Fruit fly (Drosophila melanogaster): ENCODE measurements around the gene CG10713.

Gene CG10713

dm6 chr3L:13435170-13435727 lies at the start of gene CG10713:
Gene CG10713, minus strand, starts transcription at chr3L:13435229.
- TF ChIP-seq CG17801 (GFP tag; optimal IDR thresholded peaks at IDR 0.05; ENCODE audit: partially characterized antibody), result no peak

DNA sequence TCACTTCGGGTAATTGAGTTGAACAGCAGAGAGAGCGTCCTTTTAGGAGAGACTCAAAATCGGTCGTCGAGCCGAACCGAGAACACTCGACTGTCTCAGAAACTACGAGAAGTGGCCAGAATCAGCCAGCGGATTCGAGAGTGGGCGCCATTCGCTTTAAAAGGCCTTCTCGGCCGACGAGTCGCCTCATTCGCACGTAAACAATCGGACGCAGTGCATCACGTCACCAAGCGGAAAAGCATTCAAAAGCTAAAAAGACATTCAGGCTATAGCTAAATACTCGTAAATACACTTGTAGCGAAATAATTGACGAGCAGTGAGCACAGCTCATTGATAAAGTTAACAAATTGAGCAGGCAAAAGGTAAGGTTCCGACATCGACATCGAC lies 45.2 kb upstream of the CG10713 start:
- no peak for TF ChIP-seq CG17801 (GFP tag; optimal IDR thresholded peaks at IDR 0.05; ENCODE audit: partially characterized antibody)

dm6 chr3L:13479609-13480240 lies 44.7 kb upstream of the CG10713 start:
- TF ChIP-seq CG17801 (GFP tag; optimal IDR thresholded peaks at IDR 0.05; ENCODE audit: partially characterized antibody), result peak; percentile 44

DNA sequence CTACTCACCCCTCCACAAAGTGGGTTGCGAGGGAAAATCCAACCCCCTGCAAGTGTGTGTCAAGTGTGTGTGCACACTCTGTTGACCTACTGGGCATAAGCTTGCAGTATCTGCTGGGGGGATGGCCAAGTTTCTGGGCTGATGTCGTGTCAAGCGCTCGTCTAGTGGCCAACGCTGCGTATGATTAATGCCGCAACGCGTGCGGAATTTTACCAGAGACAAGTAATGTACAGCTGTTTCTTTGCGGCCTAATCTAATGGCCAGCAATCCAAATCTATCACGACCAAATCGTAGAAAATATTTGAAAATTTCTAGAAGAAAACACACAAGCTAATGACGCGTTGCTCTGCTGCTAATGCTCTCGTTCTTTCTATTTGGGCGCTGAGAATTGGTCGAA lies 44.2 kb upstream of the CG10713 start:
- no peak for TF ChIP-seq CG17801 (GFP tag; optimal IDR thresholded peaks at IDR 0.05; ENCODE audit: partially characterized antibody)

- TF ChIP-seq CG17801 (GFP tag; optimal IDR thresholded peaks at IDR 0.05; ENCODE audit: partially characterized antibody), result no peak
These were observed 43.5 kb upstream of the CG10713 start for dm6 chr3L:13478339-13479203.

DNA sequence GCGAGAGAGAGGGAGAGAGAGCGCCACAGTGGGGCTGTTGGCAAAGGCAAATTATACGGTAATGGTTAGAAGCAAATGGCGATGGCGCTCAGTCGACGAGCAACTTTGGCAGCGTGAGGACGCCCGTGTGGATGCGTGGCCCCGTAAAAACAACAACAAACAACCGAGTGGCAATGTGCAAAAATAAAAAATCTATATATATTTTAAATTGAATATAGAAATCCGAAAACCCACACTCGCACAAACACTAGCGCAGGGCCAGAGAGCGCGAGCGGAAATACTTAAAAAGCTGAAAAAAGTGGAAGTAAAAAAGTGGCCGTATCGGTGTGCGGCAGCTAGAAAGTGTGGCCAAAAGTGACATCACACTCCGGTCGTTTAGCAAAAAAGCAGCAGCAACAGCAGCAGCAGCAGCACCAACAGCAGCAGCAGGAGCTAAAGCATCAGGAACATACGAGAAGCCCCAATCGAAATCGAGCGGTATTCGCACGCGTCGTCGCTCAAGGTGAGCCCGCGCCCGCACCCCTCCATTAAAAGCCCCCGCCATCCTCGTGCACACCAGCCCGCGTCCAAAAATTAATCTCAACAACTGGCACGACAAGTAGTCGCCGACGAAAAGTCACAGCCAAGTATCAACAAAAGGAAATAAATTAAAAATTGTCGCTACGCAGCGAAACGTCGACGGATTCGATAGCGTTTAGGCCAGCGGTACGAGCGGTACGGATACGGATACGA lies 42.6 kb upstream of the CG10713 start, which contains the start of gene stv:
Gene stv (plus strand): TSS at position 89 of the 732 bp plus-strand sequence.
- TF ChIP-seq CG17801 (GFP tag; optimal IDR thresholded peaks at IDR 0.05; ENCODE audit: partially characterized antibody), result no peak

dm6 chr3L:13476566-13477452 lies 41.8 kb upstream of the CG10713 start:
- peak; percentile 25 for TF ChIP-seq CG17801 (GFP tag; optimal IDR thresholded peaks at IDR 0.05; ENCODE audit: partially characterized antibody)

DNA sequence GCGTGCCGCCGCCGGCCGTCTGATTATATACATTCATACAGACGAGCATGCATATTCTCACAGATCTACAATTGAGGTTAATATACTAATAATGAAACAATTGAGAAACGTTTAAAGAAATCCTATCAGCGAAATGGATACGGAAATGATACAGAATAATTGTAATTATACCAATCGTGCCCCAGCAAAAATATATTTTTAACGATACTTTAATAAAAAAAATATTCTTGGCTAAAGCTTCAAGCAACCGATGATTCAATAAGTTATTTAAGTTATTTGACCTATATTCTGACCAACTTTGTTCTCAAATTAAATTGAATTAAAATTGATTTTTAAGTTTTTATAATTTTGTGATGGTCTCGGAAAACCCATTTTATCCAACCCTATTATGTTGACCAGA lies 41.0 kb upstream of the CG10713 start:
- peak; percentile 46 for TF ChIP-seq CG17801 (GFP tag; optimal IDR thresholded peaks at IDR 0.05; ENCODE audit: partially characterized antibody)

DNA sequence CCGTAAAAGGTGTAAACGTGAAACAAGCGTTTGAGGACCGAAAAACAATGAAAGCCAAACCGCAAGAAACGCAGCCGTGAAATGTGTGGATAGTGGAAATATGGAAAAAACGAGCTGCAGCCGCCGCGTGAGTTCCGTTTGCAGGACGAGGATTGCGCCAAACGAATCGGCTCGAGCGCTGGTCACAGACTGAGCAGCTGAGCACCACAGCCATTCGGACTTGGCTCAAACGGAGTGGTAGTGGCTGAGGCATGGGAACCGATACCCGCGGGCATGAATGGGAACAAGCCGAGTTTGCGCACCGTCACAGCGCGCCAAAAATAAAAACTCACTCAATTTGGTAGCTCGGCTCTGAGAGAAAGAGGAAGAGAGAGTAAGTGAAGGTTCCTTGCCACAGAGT lies 39.6 kb upstream of the CG10713 start, which contains the start of gene CG10089:
Gene CG10089 (minus strand): TSS at position 181 of the 400 bp plus-strand sequence.
- no peak for TF ChIP-seq CG17801 (GFP tag; optimal IDR thresholded peaks at IDR 0.05; ENCODE audit: partially characterized antibody)

DNA sequence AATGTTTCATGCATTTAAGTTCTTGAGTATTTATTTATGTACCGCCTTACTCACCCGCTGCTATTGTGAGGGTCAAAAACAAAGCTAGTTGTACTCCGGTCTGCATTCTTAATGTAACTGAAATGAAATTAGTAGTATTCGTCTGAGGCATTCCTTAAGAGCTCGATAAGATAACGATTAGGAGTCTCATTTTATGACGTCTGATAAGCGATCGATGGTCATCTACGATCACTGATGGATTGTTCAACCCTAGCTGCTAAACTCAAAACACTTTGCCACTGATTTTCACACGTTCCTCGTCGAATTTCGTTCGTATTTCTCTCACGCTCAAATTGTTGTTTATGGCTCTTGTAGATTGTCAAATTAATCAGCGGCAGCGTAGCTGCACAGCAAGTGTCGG lies 22.1 kb upstream of the CG10713 start, which contains the start of gene CG10116:
Gene CG10116 (minus strand): TSS at position 106 of the 400 bp plus-strand sequence.
- TF ChIP-seq CG17801 (GFP tag; optimal IDR thresholded peaks at IDR 0.05; ENCODE audit: partially characterized antibody), result no peak

DNA sequence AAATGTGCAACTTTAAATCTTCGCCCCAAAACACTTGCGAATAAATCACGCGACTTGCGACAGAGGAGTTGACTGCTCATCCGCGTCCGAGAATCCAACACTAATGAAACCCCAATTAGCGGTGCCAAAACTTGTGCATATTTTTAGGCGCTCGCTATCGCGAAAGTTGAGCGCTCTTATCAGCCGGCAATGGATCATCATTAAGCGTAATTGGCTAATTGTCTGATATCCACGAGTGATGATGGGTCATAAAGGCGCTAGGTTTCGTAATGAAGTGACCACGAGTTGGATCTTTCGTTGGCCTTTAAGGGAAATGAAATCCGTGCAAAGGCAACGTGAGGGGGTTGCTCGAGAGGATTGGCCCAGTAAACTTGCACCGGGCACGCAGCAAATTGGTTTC lies 19.7 kb upstream of the CG10713 start:
- peak; percentile 2 for TF ChIP-seq CG17801 (GFP tag; optimal IDR thresholded peaks at IDR 0.05; ENCODE audit: partially characterized antibody)

DNA sequence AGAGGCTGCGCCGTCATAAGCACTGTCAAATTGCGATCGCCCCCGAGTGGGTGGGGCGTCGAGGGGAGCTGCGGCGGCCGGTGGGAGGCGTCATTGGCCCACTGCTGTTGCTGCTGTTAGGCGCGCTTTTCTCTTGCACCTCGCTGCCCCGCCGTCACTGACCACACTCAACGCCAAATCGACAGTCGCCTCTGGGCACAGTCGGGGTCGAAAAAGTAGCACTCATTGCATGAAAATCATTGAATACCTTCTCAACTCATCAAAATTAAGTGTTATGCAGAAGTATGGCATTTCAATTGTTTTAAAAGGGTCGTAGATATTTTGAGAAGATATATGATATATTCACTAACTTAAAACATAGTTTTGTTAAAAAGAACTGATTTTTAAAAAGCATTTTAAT lies 17.3 kb upstream of the CG10713 start:
- TF ChIP-seq CG17801 (GFP tag; optimal IDR thresholded peaks at IDR 0.05; ENCODE audit: partially characterized antibody), result no peak

dm6 chr3L:13451562-13451961 lies 16.5 kb upstream of the CG10713 start:
- no peak for TF ChIP-seq CG17801 (GFP tag; optimal IDR thresholded peaks at IDR 0.05; ENCODE audit: partially characterized antibody)

- TF ChIP-seq CG17801 (GFP tag; optimal IDR thresholded peaks at IDR 0.05; ENCODE audit: partially characterized antibody), result peak; percentile 69
These were observed 15.3 kb upstream of the CG10713 start, which contains the start of the genes JMJD7 and CG10738 for dm6 chr3L:13450177-13450793. Gene JMJD7, minus strand, starts transcription at chr3L:13450283. Gene CG10738, plus strand, starts transcription at chr3L:13450770.

Data from ovary, adult (tissue).